Fruit fly (Drosophila melanogaster): ENCODE data around the gene CG43322.

Gene CG43322

DNA sequence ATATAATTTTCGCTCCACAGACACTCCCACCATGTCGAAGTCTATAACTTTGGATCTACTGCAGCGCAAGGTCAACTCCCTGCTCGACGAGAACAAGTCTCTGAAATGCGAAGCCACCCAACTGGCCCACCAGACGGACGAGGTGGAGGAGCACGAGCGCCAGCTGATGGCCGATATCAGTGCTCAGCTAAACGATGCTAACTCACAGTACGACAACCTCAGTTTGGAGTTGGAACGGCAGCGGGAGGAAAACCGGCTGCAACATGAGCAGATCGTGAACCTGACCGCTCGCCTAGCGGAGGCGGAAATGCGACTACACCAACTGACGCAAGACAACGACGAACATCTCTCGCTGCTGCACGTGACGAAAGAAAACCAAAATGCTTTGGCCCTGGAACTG, 38.5 kb downstream of the CG43322 start:
- no peak for TF ChIP-seq psq (optimal IDR thresholded peaks at IDR 0.05)
- TF ChIP-seq insv (optimal IDR thresholded peaks at IDR 0.05) = no peak
- no peak for TF ChIP-seq ttk (optimal IDR thresholded peaks at IDR 0.05)
- TF ChIP-seq h (optimal IDR thresholded peaks at IDR 0.05) = no peak
- TF ChIP-seq Myc (optimal IDR thresholded peaks at IDR 0.05) = no peak
- no peak for TF ChIP-seq Sin3A (optimal IDR thresholded peaks at IDR 0.05)

DNA sequence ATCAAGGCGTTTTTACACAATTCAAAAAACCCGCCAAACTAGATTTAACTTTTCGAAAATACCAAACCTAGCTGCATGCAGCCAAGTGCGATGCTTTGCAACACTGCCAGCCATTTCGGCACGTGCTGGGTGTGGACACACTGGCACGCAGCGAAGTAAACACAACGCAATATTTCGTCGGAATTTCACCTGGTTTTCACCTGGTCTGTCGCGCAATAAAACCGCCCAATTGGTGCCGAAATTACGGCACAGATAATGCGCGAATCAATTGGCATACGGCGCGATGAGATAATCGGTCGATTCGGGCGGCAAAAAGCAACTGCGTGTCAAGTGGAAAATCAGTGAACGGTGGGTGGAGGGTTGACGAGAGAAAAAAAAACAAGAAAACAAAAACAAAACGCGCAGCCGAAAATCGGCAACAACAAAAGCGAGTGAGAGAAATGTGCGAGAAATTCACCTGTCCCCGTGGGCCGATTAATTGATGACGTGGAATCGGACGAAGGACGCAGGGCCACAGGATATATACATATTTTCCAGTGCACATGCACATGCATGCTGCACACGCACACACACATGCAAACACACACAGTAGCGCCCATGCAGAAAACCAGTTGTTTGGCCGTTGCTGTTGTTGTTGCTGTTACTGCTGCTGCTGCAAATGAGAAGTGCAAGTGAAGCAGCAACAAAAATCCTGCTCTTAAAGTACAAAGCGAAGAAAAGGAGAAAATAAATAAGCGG, 43.2 kb downstream of the CG43322 start, which contains the start of gene Mnn1:
TSS of gene Mnn1 (plus strand) at position 113 of the 738 bp plus-strand sequence.
- TF ChIP-seq Myc (optimal IDR thresholded peaks at IDR 0.05) = no peak
- no peak for TF ChIP-seq h (optimal IDR thresholded peaks at IDR 0.05)
- no peak for TF ChIP-seq Sin3A (optimal IDR thresholded peaks at IDR 0.05)
- TF ChIP-seq ttk (optimal IDR thresholded peaks at IDR 0.05) = no peak
- TF ChIP-seq psq (optimal IDR thresholded peaks at IDR 0.05) = no peak
- no peak for TF ChIP-seq insv (optimal IDR thresholded peaks at IDR 0.05)

DNA sequence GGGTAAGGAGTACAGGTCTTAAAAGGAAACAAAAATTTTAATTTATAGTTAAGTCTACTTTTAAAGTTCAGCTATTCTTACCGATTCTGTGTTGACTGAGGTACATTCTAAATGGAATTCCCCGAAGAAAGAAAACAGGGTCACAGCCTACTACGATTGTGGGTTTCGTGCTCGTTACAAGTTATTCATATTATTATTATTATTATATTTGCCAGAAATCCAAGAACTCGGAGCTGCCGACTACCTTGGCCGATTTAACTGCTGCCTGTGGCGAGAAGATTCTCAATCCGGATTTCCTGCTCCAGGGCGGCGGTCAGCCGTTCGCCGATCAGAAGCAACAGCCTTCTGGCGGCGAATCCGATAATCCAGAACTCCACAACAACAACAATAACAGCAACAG, 47.6 kb downstream of the CG43322 start, which contains the start of gene Mst27D:
TSS of gene Mst27D (minus strand) at position 101 of the 400 bp plus-strand sequence.
- no peak for TF ChIP-seq psq (optimal IDR thresholded peaks at IDR 0.05)
- no peak for TF ChIP-seq h (optimal IDR thresholded peaks at IDR 0.05)
- no peak for TF ChIP-seq ttk (optimal IDR thresholded peaks at IDR 0.05)
- no peak for TF ChIP-seq Sin3A (optimal IDR thresholded peaks at IDR 0.05)
- no peak for TF ChIP-seq Myc (optimal IDR thresholded peaks at IDR 0.05)
- no peak for TF ChIP-seq insv (optimal IDR thresholded peaks at IDR 0.05)

DNA sequence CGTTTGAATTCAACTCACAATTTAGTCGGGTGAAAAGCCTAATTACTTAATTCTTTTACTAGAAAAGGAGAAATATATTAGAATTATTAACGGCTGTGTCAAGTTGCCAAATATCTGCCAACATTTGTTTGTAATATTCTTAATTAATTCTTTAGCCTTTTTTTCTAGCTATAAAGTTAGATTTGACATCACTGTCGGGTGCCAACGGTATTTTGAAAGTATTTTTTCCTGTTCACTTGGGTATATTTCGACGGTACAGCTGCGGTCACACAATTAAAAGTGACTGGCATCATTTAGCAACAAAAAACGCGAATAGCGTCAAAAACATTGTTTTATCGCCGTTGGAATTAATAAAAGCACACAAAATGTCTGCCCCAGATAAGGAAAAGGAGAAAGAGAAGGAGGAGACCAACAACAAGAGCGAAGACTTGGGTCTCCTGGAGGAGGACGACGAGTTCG, 50.6 kb downstream of the CG43322 start, which contains the start of gene Sem1:
TSS of gene Sem1 (plus strand) at position 266 of the 459 bp plus-strand sequence.
- no peak for TF ChIP-seq h (optimal IDR thresholded peaks at IDR 0.05)
- no peak for TF ChIP-seq Sin3A (optimal IDR thresholded peaks at IDR 0.05)
- no peak for TF ChIP-seq ttk (optimal IDR thresholded peaks at IDR 0.05)
- TF ChIP-seq insv (optimal IDR thresholded peaks at IDR 0.05) = no peak
- no peak for TF ChIP-seq psq (optimal IDR thresholded peaks at IDR 0.05)
- TF ChIP-seq Myc (optimal IDR thresholded peaks at IDR 0.05) = no peak
